Worm (Caenorhabditis elegans): ENCODE data around the gene nsy-1.
A peak's percentile ranks its signal among the peaks of the same experiment; 100 is the strongest.

Gene nsy-1

DNA sequence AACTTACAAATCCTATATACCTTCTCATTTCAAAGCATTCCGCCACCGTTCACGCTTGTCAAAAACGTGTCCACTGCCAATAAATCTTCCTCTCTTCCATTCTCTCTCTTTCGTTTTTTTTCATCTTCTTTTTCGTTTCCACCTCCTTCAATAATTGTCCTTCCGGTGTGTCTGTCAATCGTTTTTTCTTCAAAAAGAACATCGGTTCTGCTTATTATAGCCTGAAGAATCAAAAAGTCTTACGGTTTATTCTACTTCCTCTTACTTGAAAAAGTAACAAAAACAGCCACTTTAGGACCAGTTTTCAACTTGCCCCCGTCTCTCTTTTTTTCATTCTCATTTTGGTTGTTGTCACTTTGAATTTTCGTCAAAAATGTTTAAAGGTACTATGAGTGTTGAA is 26.7 kb downstream of the nsy-1 start (continued):
- TF ChIP-seq fkh-8 (tag; optimal IDR thresholded peaks at IDR 0.05) = no peak
- TF ChIP-seq lin-39 (tag; optimal IDR thresholded peaks at IDR 0.05) = no peak
- no peak for TF ChIP-seq vab-15 (tag; optimal IDR thresholded peaks at IDR 0.05)
- no peak for TF ChIP-seq ceh-63 (GFP tag; optimal IDR thresholded peaks at IDR 0.05)
- no peak for TF ChIP-seq ceh-82 (tag; optimal IDR thresholded peaks at IDR 0.05)
- TF ChIP-seq skn-1 (tag; optimal IDR thresholded peaks at IDR 0.05) = no peak
- TF ChIP-seq isw-1 (GFP tag; IDR thresholded peaks at IDR 0.05) = no peak
- TF ChIP-seq lir-3 (tag; optimal IDR thresholded peaks at IDR 0.05; ENCODE audit: poor library complexity) = no peak
- peak in 1 of 2 experiments; percentile 15 for TF ChIP-seq lin-35 (GFP tag; optimal IDR thresholded peaks at IDR 0.05)
- TF ChIP-seq nhr-76 (tag; optimal IDR thresholded peaks at IDR 0.05) = no peak
- TF ChIP-seq unc-86 (tag; optimal IDR thresholded peaks at IDR 0.05) = no peak
- no peak for TF ChIP-seq unc-130 (tag; optimal IDR thresholded peaks at IDR 0.05)
- no peak for TF ChIP-seq jun-1 (tag; optimal IDR thresholded peaks at IDR 0.05)
- TF ChIP-seq nhr-84 (tag; optimal IDR thresholded peaks at IDR 0.05) = no peak
- TF ChIP-seq zag-1 (tag; optimal IDR thresholded peaks at IDR 0.05) = no peak
- no peak for TF ChIP-seq efl-3 (GFP tag; optimal IDR thresholded peaks at IDR 0.05)
- no peak for TF ChIP-seq ztf-11 (tag; optimal IDR thresholded peaks at IDR 0.05)
- no peak for TF ChIP-seq nhr-77 (tag; optimal IDR thresholded peaks at IDR 0.05)
- no peak for TF ChIP-seq nhr-71 (tag; optimal IDR thresholded peaks at IDR 0.05)
- TF ChIP-seq ets-5 (GFP tag; IDR thresholded peaks at IDR 0.05) = no peak
- TF ChIP-seq nhr-90 (tag; optimal IDR thresholded peaks at IDR 0.05; ENCODE audit: poor library complexity) = peak; percentile 10
- TF ChIP-seq dsc-1 (tag; optimal IDR thresholded peaks at IDR 0.05) = no peak
- no peak for TF ChIP-seq zip-4 (GFP tag; optimal IDR thresholded peaks at IDR 0.05)
- no peak for TF ChIP-seq sup-37 (GFP tag; optimal IDR thresholded peaks at IDR 0.05)
- TF ChIP-seq mep-1 (tag; optimal IDR thresholded peaks at IDR 0.05) = peak; percentile 16
- TF ChIP-seq Y116A8C.19 (tag; optimal IDR thresholded peaks at IDR 0.05; ENCODE audit: borderline replicate concordance) = no peak
- TF ChIP-seq nhr-11 (tag; optimal IDR thresholded peaks at IDR 0.05) = no peak
- TF ChIP-seq nhr-28 (tag; optimal IDR thresholded peaks at IDR 0.05) = no peak
- TF ChIP-seq sptf-1 (tag; optimal IDR thresholded peaks at IDR 0.05) = no peak
- peak; percentile 38 for TF ChIP-seq nhr-20 (tag; optimal IDR thresholded peaks at IDR 0.05)
- TF ChIP-seq lin-14 (GFP tag; optimal IDR thresholded peaks at IDR 0.05) = peak; percentile 43
- no peak for TF ChIP-seq fkh-4 (tag; optimal IDR thresholded peaks at IDR 0.05; ENCODE audit: borderline replicate concordance)
- no peak for TF ChIP-seq snu-23 (GFP tag; optimal IDR thresholded peaks at IDR 0.05)
- no peak for TF ChIP-seq fos-1 (tag; optimal IDR thresholded peaks at IDR 0.05)
- TF ChIP-seq unc-62 (GFP tag; optimal IDR thresholded peaks at IDR 0.05) = no peak
- TF ChIP-seq lin-15B (tag; optimal IDR thresholded peaks at IDR 0.05) = no peak
- no peak for TF ChIP-seq unc-98 (GFP tag; IDR thresholded peaks at IDR 0.05)
- TF ChIP-seq nhr-12 (tag; optimal IDR thresholded peaks at IDR 0.05) = no peak
- TF ChIP-seq egl-13 (tag; optimal IDR thresholded peaks at IDR 0.05) = no peak

DNA sequence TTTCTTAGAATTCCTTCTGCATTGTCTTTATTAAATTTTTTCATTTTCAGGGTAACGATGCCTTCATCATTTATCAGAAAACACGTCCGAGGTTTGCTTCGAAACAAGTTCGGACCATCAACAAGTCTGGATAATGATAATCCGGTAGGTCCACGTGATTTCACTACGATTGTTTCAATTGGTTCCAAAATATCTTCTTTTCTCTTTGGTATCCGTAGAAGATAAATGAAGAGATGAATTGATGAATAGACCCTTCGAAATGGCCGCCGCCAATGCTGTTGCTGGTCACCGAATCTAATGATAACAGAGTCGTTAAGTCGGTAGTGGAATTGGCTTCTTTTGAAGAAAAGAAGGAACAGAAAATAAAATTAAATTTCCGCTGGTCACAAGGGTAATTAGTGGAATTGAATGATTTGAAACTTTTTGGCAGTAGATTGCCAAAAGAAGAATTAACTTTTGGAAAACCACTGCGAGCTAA is 27.3 kb downstream of the nsy-1 start, which contains the start of gene F33G12.6:
TSS of gene F33G12.6 (plus strand) at position 51 of the 478 bp plus-strand sequence.
- TF ChIP-seq nhr-85 (tag) = peak; percentile 81
- peak; percentile 40 for TF ChIP-seq unc-130 (tag; optimal IDR thresholded peaks at IDR 0.05)
- peak; percentile 31 for TF ChIP-seq snu-23 (GFP tag; optimal IDR thresholded peaks at IDR 0.05)
- peak; percentile 45 for TF ChIP-seq rnt-1 (tag; optimal IDR thresholded peaks at IDR 0.05)
- no peak for TF ChIP-seq ces-1 (GFP tag; optimal IDR thresholded peaks at IDR 0.05)
- peak; percentile 24 for TF ChIP-seq nhr-71 (tag; optimal IDR thresholded peaks at IDR 0.05)
- no peak for TF ChIP-seq unc-62 (GFP tag; optimal IDR thresholded peaks at IDR 0.05)
- peak in 1 of 2 experiments; percentile 15 for TF ChIP-seq lsy-2 (tag; optimal IDR thresholded peaks at IDR 0.05)
- TF ChIP-seq sup-37 (GFP tag; optimal IDR thresholded peaks at IDR 0.05) = no peak
- peak; percentile 65 for TF ChIP-seq blmp-1 (tag; optimal IDR thresholded peaks at IDR 0.05)
- peak in 2 of 6 experiments; percentile 19 to 46 for TF ChIP-seq elt-3 (tag; optimal IDR thresholded peaks at IDR 0.05)
- no peak for TF ChIP-seq nhr-76 (tag; optimal IDR thresholded peaks at IDR 0.05)
- no peak for TF ChIP-seq ztf-11 (tag; optimal IDR thresholded peaks at IDR 0.05)
- peak; percentile 38 for TF ChIP-seq tbx-2 (tag; optimal IDR thresholded peaks at IDR 0.05)
- TF ChIP-seq C04F5.9 (tag; optimal IDR thresholded peaks at IDR 0.05) = no peak
- peak; percentile 69 for TF ChIP-seq lin-14 (GFP tag; optimal IDR thresholded peaks at IDR 0.05)
- no peak for TF ChIP-seq ceh-63 (GFP tag; optimal IDR thresholded peaks at IDR 0.05)
- TF ChIP-seq egl-13 (tag; optimal IDR thresholded peaks at IDR 0.05) = no peak
- TF ChIP-seq mdl-1 (tag; optimal IDR thresholded peaks at IDR 0.05) = peak in 1 of 2 experiments; percentile 44
- peak; percentile 52 for TF ChIP-seq mep-1 (tag; optimal IDR thresholded peaks at IDR 0.05)
